Fruit fly (Drosophila melanogaster): ENCODE measurements around the gene CG32199.
A peak's percentile ranks its signal among the peaks of the same experiment; 100 is the strongest.

Gene CG32199

DNA sequence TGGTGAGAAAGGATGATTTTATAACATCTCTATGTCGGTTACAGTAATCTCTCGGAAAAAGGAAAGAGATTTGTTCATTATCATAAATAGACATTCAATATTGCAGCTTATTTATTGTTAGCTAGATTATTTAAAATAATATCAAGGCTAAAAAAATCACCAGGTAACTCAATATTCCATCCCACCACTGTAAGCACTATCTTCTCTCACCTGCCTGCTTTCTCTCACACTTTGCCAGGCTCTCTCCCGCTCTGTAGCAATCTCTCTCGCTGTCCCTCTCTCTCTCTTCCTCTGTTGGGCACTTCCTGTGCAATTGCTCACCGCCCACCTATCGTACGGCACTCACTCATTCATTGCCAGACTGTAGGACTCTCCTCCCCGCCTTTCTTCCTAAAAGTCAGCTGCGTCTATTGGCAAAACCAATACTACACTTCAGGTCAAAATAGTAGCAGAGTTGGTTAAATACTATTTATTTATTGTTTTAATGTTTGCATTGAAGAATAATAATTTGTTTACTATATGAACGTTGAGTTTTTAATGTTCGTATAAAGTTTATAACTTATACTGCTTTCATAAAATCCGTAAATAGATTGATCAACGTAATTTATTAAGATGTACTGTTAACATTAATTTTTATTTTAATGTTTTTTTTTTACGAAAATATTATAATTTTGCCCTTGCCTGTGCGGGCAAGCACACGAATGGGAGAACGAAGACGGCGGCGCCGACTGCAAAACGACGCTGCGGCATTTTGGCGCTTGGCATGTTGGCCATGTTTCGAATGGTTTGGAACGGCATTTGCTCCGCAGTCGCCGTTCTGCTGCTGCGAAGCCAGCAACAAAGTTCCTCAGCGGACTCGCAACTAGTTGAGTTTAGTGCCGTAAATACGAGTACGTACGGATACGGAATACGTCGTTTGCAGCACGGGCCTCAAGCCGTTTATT lies 29.2 kb downstream of the CG32199 start (continued):
- TF ChIP-seq Myb (GFP tag; optimal IDR thresholded peaks at IDR 0.05) (peak; percentile 73), YL-1 (GFP tag; optimal IDR thresholded peaks at IDR 0.05) (peak; percentile 21), her (GFP tag; optimal IDR thresholded peaks at IDR 0.05) (peak; percentile 78), dm (GFP tag; optimal IDR thresholded peaks at IDR 0.05) (peak; percentile 83), fd102C (GFP tag; optimal IDR thresholded peaks at IDR 0.05) (no peak), CG6813 (GFP tag; optimal IDR thresholded peaks at IDR 0.05) (peak; percentile 93), CG12219 (GFP tag; optimal IDR thresholded peaks at IDR 0.05) (peak; percentile 92), CG32772 (GFP tag; IDR thresholded peaks at IDR 0.05) (peak; percentile 98), cg (GFP tag; optimal IDR thresholded peaks at IDR 0.05) (no peak), sima (GFP tag; optimal IDR thresholded peaks at IDR 0.05) (peak; percentile 88), Sox100B (GFP tag; optimal IDR thresholded peaks at IDR 0.05) (peak; percentile 94), CG11560 (tag; IDR thresholded peaks at IDR 0.05) (peak; percentile 92), CG33213 (GFP tag; optimal IDR thresholded peaks at IDR 0.05) (peak; percentile 83), chn (GFP tag; optimal IDR thresholded peaks at IDR 0.05) (peak; percentile 86), Ptx1 (GFP tag; IDR thresholded peaks at IDR 0.05) (peak; percentile 99), CG31388 (GFP tag; optimal IDR thresholded peaks at IDR 0.05) (peak; percentile 78), B-H2 (GFP tag; optimal IDR thresholded peaks at IDR 0.05) (peak; percentile 98), CG14050 (GFP tag; IDR thresholded peaks at IDR 0.05) (peak; percentile 95), CG8089 (GFP tag; optimal IDR thresholded peaks at IDR 0.05) (peak; percentile 84), dmrt11E (tag; optimal IDR thresholded peaks at IDR 0.05) (peak; percentile 61), CG33557 (GFP tag; optimal IDR thresholded peaks at IDR 0.05) (peak; percentile 27), CG13775 (GFP tag; optimal IDR thresholded peaks at IDR 0.05) (peak; percentile 86), bcd (GFP tag; optimal IDR thresholded peaks at IDR 0.05) (peak; percentile 92), sr (GFP tag; IDR thresholded peaks at IDR 0.05) (peak; percentile 89), Dip3 (GFP tag; optimal IDR thresholded peaks at IDR 0.05) (peak; percentile 92), CG17328 (GFP tag; IDR thresholded peaks at IDR 0.05) (peak; percentile 97), CG4360 (GFP tag; IDR thresholded peaks at IDR 0.05) (peak; percentile 74), CG8359 (GFP tag; optimal IDR thresholded peaks at IDR 0.05; ENCODE audit: borderline replicate concordance) (peak; percentile 48), mirr (GFP tag; optimal IDR thresholded peaks at IDR 0.05) (peak; percentile 92), Max (GFP tag; optimal IDR thresholded peaks at IDR 0.05) (peak; percentile 80), CG2199 (GFP tag; IDR thresholded peaks at IDR 0.05) (peak; percentile 95), CG9609 (GFP tag; optimal IDR thresholded peaks at IDR 0.05) (peak; percentile 92), Aef1 (GFP tag; IDR thresholded peaks at IDR 0.05) (peak; percentile 98), Rx (GFP tag; IDR thresholded peaks at IDR 0.05) (peak; percentile 96), seq (GFP tag; IDR thresholded peaks at IDR 0.05) (peak; percentile 95), lilli (GFP tag; optimal IDR thresholded peaks at IDR 0.05) (peak; percentile 96), CG11456 (GFP tag; IDR thresholded peaks at IDR 0.05) (peak; percentile 99), Atf6 (GFP tag; IDR thresholded peaks at IDR 0.05) (peak; percentile 97), en (GFP tag; optimal IDR thresholded peaks at IDR 0.05) (peak; percentile 52), sqz (GFP tag; optimal IDR thresholded peaks at IDR 0.05) (peak; percentile 74), gro (GFP tag; optimal IDR thresholded peaks at IDR 0.05) (peak; percentile 95), dati (GFP tag; IDR thresholded peaks at IDR 0.05) (peak; percentile 96), Deaf1 (tag; optimal IDR thresholded peaks at IDR 0.05) (peak; percentile 85), vfl (GFP tag; optimal IDR thresholded peaks at IDR 0.05) (no peak), CG4730 (GFP tag; IDR thresholded peaks at IDR 0.05) (peak; percentile 97), lab (GFP tag; optimal IDR thresholded peaks at IDR 0.05) (peak; percentile 97), amos (GFP tag; IDR thresholded peaks at IDR 0.05; ENCODE audit: partially characterized antibody) (no peak), Bgb (GFP tag; IDR thresholded peaks at IDR 0.05; ENCODE audit: partially characterized antibody) (peak; percentile 48; the same call in 1 of the 2 replicates), chinmo (GFP tag; IDR thresholded peaks at IDR 0.05; ENCODE audit: partially characterized antibody) (no peak)

Measured in whole organism, embryonic.